Worm (Caenorhabditis elegans): ENCODE results near the gene cct-3.

DNA sequence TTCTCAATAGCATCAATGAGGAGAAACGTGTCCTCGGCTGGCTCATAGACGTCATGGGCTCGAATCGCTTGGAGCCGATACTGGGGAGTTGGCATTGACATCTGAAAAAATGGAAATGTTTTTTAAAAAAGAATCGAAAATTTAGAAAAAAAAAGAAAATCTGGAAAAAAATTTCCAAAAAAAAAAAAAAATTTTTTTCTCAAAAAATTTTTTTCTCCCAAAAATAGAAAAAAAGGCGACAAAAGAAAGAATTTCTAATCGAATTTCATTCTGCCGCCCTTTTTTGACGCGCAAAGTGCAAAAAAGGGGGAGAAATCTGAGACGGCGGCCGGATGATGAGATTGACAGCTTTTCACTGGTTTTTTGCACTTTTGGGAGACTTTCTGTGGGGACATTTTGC lies 44.0 kb upstream of the cct-3 start, which contains the start of gene mtq-2:
- TF ChIP-seq unc-62 (GFP tag; optimal IDR thresholded peaks at IDR 0.05 in 1 of 2) (no peak), unc-62 (tag; optimal IDR thresholded peaks at IDR 0.05) (no peak), aly-2 (tag; optimal IDR thresholded peaks at IDR 0.05) (no peak)

Data from whole organism, L4 larva.